Fruit fly (Drosophila melanogaster) whole organism, embryonic: ENCODE measurements around the gene CG6126.

Experiments used
- ATbp ChIP-seq: fragments of 200-800 bp; sonication (Bioruptor generic); optimal IDR thresholded peaks from 2 replicates; lab custom pipeline; 2017; ENCODE audit warnings: missing biosample characterization, mild to moderate bottlenecking, missing genetic modification characterization, missing genetic modification reagents
- CG11560 ChIP-seq: fragments of 200-800 bp; sonication (Bioruptor generic); IDR thresholded peaks from 3 replicates; pipeline ENCODE4 v1.3.6; 2022; ENCODE audit warnings: missing biosample characterization, missing genetic modification characterization
- CG11696 ChIP-seq: fragments of 200-800 bp; sonication (Bioruptor generic); IDR thresholded peaks from 2 replicates; pipeline ENCODE4 v1.3.6; 2022; ENCODE audit warnings: missing biosample characterization, missing genetic modification characterization
- CG11723 ChIP-seq: fragments of 200-800 bp; sonication (Bioruptor generic); optimal IDR thresholded peaks from 2 replicates; lab custom pipeline; 2017; ENCODE audit warnings: missing biosample characterization, mild to moderate bottlenecking, missing genetic modification characterization
- CG12104 ChIP-seq: fragments of 200-800 bp; sonication (Bioruptor generic); optimal IDR thresholded peaks from 3 replicates; lab custom pipeline; 2016; ENCODE audit warnings: missing biosample characterization, missing genetic modification characterization
- CG12155 ChIP-seq: fragments of 200-800 bp; sonication (Bioruptor generic); optimal IDR thresholded peaks from 3 replicates; lab custom pipeline; 2016; ENCODE audit warnings: missing biosample characterization, missing genetic modification characterization
- CG12299 ChIP-seq: fragments of 200-800 bp; sonication (Bioruptor generic); optimal IDR thresholded peaks from 2 replicates; lab custom pipeline; 2018; ENCODE audit warnings: missing biosample characterization, mild to moderate bottlenecking, missing genetic modification characterization
- CG13775 ChIP-seq: fragments of 200-800 bp; sonication (Bioruptor generic); optimal IDR thresholded peaks from 3 replicates; lab custom pipeline; 2017; ENCODE audit warnings: missing biosample characterization, mild to moderate bottlenecking, missing genetic modification characterization
- CG14710 ChIP-seq: fragments of 200-800 bp; sonication (Bioruptor generic); optimal IDR thresholded peaks from 3 replicates; lab custom pipeline; 2019; ENCODE audit warnings: missing biosample characterization, mild to moderate bottlenecking, missing genetic modification characterization, moderate library complexity
- CG1602 ChIP-seq: fragments of 200-800 bp; sonication (Bioruptor generic); optimal IDR thresholded peaks from 3 replicates; lab custom pipeline; 2016; ENCODE audit warnings: missing biosample characterization, missing genetic modification characterization
- CG16815 ChIP-seq: fragments of 200-800 bp; sonication (Bioruptor generic); optimal IDR thresholded peaks from 3 replicates; lab custom pipeline; 2017; ENCODE audit warnings: missing biosample characterization, mild to moderate bottlenecking, missing genetic modification characterization
- CG18599 ChIP-seq: fragments of 200-800 bp; sonication (Bioruptor generic); optimal IDR thresholded peaks from 3 replicates; lab custom pipeline; 2017; ENCODE audit warnings: missing biosample characterization, missing genetic modification characterization, mild to moderate bottlenecking, moderate library complexity, missing genetic modification reagents
- CG18764 ChIP-seq: fragments of 200-800 bp; sonication (Bioruptor generic); optimal IDR thresholded peaks from 3 replicates; lab custom pipeline; 2016; ENCODE audit warnings: missing biosample characterization, missing genetic modification characterization
- CG34224 ChIP-seq: fragments of 200-800 bp; sonication (Bioruptor generic); IDR thresholded peaks from 3 replicates; pipeline ENCODE4 v1.3.6; 2022; ENCODE audit warnings: missing biosample characterization, missing genetic modification characterization; ENCODE audit not compliant: partially characterized antibody
- CG4360 ChIP-seq: fragments of 200-800 bp; sonication (Bioruptor generic); IDR thresholded peaks from 2 replicates; pipeline ENCODE4 v1.3.6; 2022; ENCODE audit warnings: missing biosample characterization, missing genetic modification characterization
- CG4424 ChIP-seq: fragments of 200-800 bp; sonication (Bioruptor generic); optimal IDR thresholded peaks from 3 replicates; lab custom pipeline; 2016; ENCODE audit warnings: missing biosample characterization, missing genetic modification characterization
- CG6254 ChIP-seq: fragments of 200-800 bp; sonication (Bioruptor generic); optimal IDR thresholded peaks from 3 replicates; lab custom pipeline; 2017; ENCODE audit warnings: mild to moderate bottlenecking, missing biosample characterization, missing genetic modification reagents, missing genetic modification characterization
- CG6272 ChIP-seq: fragments of 200-800 bp; sonication (Bioruptor generic); IDR thresholded peaks from 2 replicates; pipeline ENCODE4 v1.3.6; 2022; ENCODE audit warnings: missing biosample characterization, missing genetic modification characterization
- CG6683 ChIP-seq: fragments of 200-800 bp; sonication (Bioruptor generic); optimal IDR thresholded peaks from 2 replicates; lab custom pipeline; 2017; ENCODE audit warnings: missing biosample characterization, mild to moderate bottlenecking, missing genetic modification characterization, missing genetic modification reagents
- CG8944 ChIP-seq: fragments of 200-800 bp; sonication (Bioruptor generic); optimal IDR thresholded peaks from 3 replicates; lab custom pipeline; 2016; ENCODE audit warnings: missing biosample characterization, missing genetic modification characterization
- CHES-1-like ChIP-seq: fragments of 200-800 bp; sonication (Bioruptor generic); optimal IDR thresholded peaks from 2 replicates; lab custom pipeline; 2016; ENCODE audit warnings: missing biosample characterization, missing genetic modification characterization
- D19B ChIP-seq: fragments of 200-800 bp; sonication (Bioruptor generic); optimal IDR thresholded peaks from 2 replicates; lab custom pipeline; 2017; ENCODE audit warnings: missing biosample characterization, mild to moderate bottlenecking, missing genetic modification characterization
- Drgx ChIP-seq: fragments of 200-800 bp; sonication (Bioruptor generic); IDR thresholded peaks from 2 replicates; pipeline ENCODE4 v1.3.6; 2022; ENCODE audit warnings: missing biosample characterization, missing genetic modification characterization
- ERR ChIP-seq: fragments of 200-800 bp; sonication (Bioruptor generic); optimal IDR thresholded peaks from 2 replicates; lab custom pipeline; 2016; ENCODE audit warnings: missing biosample characterization, missing genetic modification characterization
- HHEX ChIP-seq: fragments of 200-800 bp; sonication (Bioruptor generic); optimal IDR thresholded peaks from 3 replicates; lab custom pipeline; 2017; ENCODE audit warnings: missing biosample characterization, mild to moderate bottlenecking, missing genetic modification characterization, missing genetic modification reagents
- HLH3B ChIP-seq: fragments of 200-800 bp; sonication (Bioruptor generic); IDR thresholded peaks from 2 replicates; pipeline ENCODE4 v1.3.6; 2022; ENCODE audit warnings: missing biosample characterization, missing genetic modification characterization
- HmgD ChIP-seq: fragments of 200-800 bp; sonication (Bioruptor generic); optimal IDR thresholded peaks from 3 replicates; lab custom pipeline; 2016; ENCODE audit warnings: missing biosample characterization, missing genetic modification characterization
- HmgZ ChIP-seq: fragments of 200-800 bp; sonication (Bioruptor generic); optimal IDR thresholded peaks from 2 replicates; lab custom pipeline; 2018; ENCODE audit warnings: missing biosample characterization, mild to moderate bottlenecking, missing genetic modification characterization
- Meics ChIP-seq: fragments of 200-800 bp; sonication (Bioruptor generic); optimal IDR thresholded peaks from 2 replicates; lab custom pipeline; 2017; ENCODE audit warnings: missing biosample characterization, mild to moderate bottlenecking, missing genetic modification characterization
- NFAT ChIP-seq: fragments of 200-800 bp; sonication (Bioruptor generic); IDR thresholded peaks from 2 replicates; pipeline ENCODE4 v1.3.6; 2022; ENCODE audit warnings: missing biosample characterization, missing genetic modification characterization
- PHDP ChIP-seq: fragments of 200-800 bp; sonication (Bioruptor generic); optimal IDR thresholded peaks from 3 replicates; lab custom pipeline; 2018; ENCODE audit warnings: missing biosample characterization, mild to moderate bottlenecking, missing genetic modification characterization, moderate library complexity
- ara ChIP-seq: fragments of 200-800 bp; sonication (Bioruptor generic); IDR thresholded peaks from 2 replicates; pipeline ENCODE4 v1.3.6; 2022; ENCODE audit warnings: missing biosample characterization, missing genetic modification characterization
- bbx ChIP-seq: fragments of 200-800 bp; sonication (Bioruptor generic); IDR thresholded peaks from 2 replicates; pipeline ENCODE4 v1.3.6; 2022; ENCODE audit warnings: missing biosample characterization, missing genetic modification characterization; ENCODE audit not compliant: partially characterized antibody
- caup ChIP-seq: fragments of 200-800 bp; sonication (Bioruptor generic); optimal IDR thresholded peaks from 3 replicates; lab custom pipeline; 2017; ENCODE audit warnings: missing biosample characterization, mild to moderate bottlenecking, missing genetic modification characterization, moderate library complexity; ENCODE audit not compliant: severe bottlenecking
- chif ChIP-seq, 2 experiments: fragments of 200-800 bp; sonication (Bioruptor generic); optimal IDR thresholded peaks; 3 replicates each; lab custom pipeline; 2016; ENCODE audit warnings: missing biosample characterization in 2 of 2, missing genetic modification characterization in 2 of 2
- dimm ChIP-seq: fragments of 200-800 bp; sonication (Bioruptor generic); IDR thresholded peaks from 2 replicates; pipeline ENCODE4 v1.3.6; 2022; ENCODE audit warnings: missing biosample characterization, missing genetic modification characterization
- ind ChIP-seq: fragments of 200-800 bp; sonication (Bioruptor generic); optimal IDR thresholded peaks from 3 replicates; lab custom pipeline; 2016; ENCODE audit warnings: missing biosample characterization, missing genetic modification characterization
- inv ChIP-seq: fragments of 200-800 bp; sonication (Bioruptor generic); IDR thresholded peaks from 2 replicates; pipeline ENCODE4 v1.3.6; 2022; ENCODE audit warnings: missing biosample characterization, missing genetic modification characterization; ENCODE audit not compliant: partially characterized antibody
- otp ChIP-seq: fragments of 200-800 bp; sonication (Bioruptor generic); IDR thresholded peaks from 3 replicates; pipeline ENCODE4, ENCODE4 v1.3.6; 2022; ENCODE audit warnings: missing biosample characterization, missing genetic modification characterization
- p53 ChIP-seq: fragments of 200-800 bp; sonication (Bioruptor generic); optimal IDR thresholded peaks from 2 replicates; lab custom pipeline; 2016; ENCODE audit warnings: missing biosample characterization, missing genetic modification characterization
- pan ChIP-seq, 4 experiments: fragments of >200 bp in 3 of 4; fragments of 200-800 bp in 1 of 4; sonication (Bioruptor generic) in 1 of 4; optimal IDR thresholded peaks in 3 of 4; IDR thresholded peaks in 1 of 4; 2 replicates each; pipeline versions ENCODE4 v1.3.6 to Lab custom; 2017 to 2022; ENCODE audit warnings: missing biosample characterization in 2 of 4, missing genetic modification characterization in 2 of 4, mixed read lengths in 1 of 4
- pnt ChIP-seq: fragments of 200-800 bp; sonication (Bioruptor generic); optimal IDR thresholded peaks from 3 replicates; lab custom pipeline; 2016; ENCODE audit warnings: missing biosample characterization, missing genetic modification characterization
- ro ChIP-seq: fragments of 200-800 bp; sonication (Bioruptor generic); IDR thresholded peaks from 2 replicates; pipeline ENCODE4 v1.3.6; 2022; ENCODE audit warnings: missing biosample characterization, missing genetic modification characterization
- slp2 ChIP-seq: fragments of 200-800 bp; sonication (Bioruptor generic); optimal IDR thresholded peaks from 2 replicates; lab custom pipeline; 2016; ENCODE audit warnings: missing biosample characterization, missing genetic modification characterization
- sob ChIP-seq: fragments of 200-800 bp; sonication (Bioruptor generic); IDR thresholded peaks from 2 replicates; pipeline ENCODE4 v1.3.6; 2022; ENCODE audit warnings: missing biosample characterization, missing genetic modification characterization
- stwl ChIP-seq: fragments of 200-800 bp; sonication (Bioruptor generic); optimal IDR thresholded peaks from 3 replicates; lab custom pipeline; 2018; ENCODE audit warnings: missing biosample characterization, mild to moderate bottlenecking, missing genetic modification characterization, moderate library complexity
- tll ChIP-seq, 2 experiments: fragments of 200-800 bp in 1 of 2; fragments of >200 bp in 1 of 2; sonication (Bioruptor generic) in 1 of 2; optimal IDR thresholded peaks; 2 replicates each; lab custom pipeline; 2017 to 2019; ENCODE audit warnings: missing biosample characterization in 2 of 2, missing genetic modification characterization in 2 of 2, mild to moderate bottlenecking in 1 of 2, moderate library complexity in 1 of 2
- zfh1 ChIP-seq: fragments of 200-800 bp; sonication (Bioruptor generic); IDR thresholded peaks from 3 replicates; pipeline ENCODE4 v1.3.6; 2022; ENCODE audit warnings: missing biosample characterization, missing genetic modification characterization

Gene CG6126

DNA sequence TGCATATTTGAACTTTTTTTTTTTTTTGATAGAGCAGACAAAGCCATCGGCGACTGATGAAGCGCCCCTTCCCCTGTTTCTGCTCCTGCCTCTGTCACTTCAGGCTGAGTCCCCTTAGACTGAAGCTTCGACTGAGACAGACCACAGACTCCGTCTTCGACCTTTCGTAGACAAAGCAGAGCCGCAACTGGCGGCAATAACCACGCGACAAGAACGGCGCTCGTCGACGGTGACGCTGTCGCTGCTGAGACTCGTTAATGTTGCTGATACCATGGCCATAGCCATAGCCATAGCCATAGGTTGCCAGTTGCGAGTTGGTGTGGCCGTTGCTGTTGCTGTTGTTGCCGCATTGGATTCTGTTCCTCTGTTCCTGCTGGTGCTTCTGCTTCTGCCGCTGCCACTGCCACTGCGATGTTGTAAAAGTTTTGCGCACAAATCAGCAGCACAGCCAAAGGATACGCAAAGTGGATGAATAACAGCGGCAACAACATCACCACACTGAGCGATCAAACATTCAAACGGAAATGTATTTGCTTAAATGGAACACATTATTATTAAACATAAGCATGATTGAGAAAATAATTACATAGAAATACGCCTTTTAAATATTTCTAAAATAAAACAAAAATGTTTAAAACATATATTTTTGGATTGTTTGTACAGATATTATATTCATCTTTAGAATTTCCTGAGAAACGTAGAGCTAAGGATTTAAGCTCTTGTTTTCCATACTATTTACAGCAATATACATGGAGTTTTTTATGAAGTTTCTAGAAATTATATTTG lies 20.6 kb upstream of the CG6126 start (continued):
- TF ChIP-seq pnt (GFP tag; lab: Kevin White, UChicago) (no peak), slp2 (no peak), dimm (GFP tag; lab: Robert Waterston, UW) (no peak), CG12104 (GFP tag; lab: Kevin White, UChicago) (no peak), ara (GFP tag; lab: Robert Waterston, UW) (no peak), tll (GFP tag; optimal IDR thresholded peaks at IDR 0.05; lab: Kevin White, UChicago) (no peak), CG18764 (no peak), chif (GFP tag; optimal IDR thresholded peaks at IDR 0.05; lab: Kevin White, UChicago) (no peak), bbx (GFP tag; lab: Robert Waterston, UW) (peak; percentile 50), CG11560 (tag; lab: Robert Waterston, UW) (no peak), CG12155 (GFP tag; lab: Kevin White, UChicago) (peak; percentile 34), HmgD (GFP tag; lab: Kevin White, UChicago) (no peak), otp (GFP tag; lab: Robert Waterston, UW) (peak; percentile 56; the same call in 1 of the 3 replicates), HLH3B (GFP tag; lab: Robert Waterston, UW) (0 out of 2 replicates have a peak, but pooled peaks have one; percentile 16), ATbp (GFP tag; lab: Kevin White, UChicago) (no peak), ind (no peak), caup (GFP tag; lab: Kevin White, UChicago) (no peak), sob (GFP tag; lab: Robert Waterston, UW) (no peak), CG18599 (GFP tag; lab: Kevin White, UChicago) (peak; percentile 59), HHEX (GFP tag; lab: Kevin White, UChicago) (no peak), CG12299 (no peak), CG16815 (GFP tag; lab: Kevin White, UChicago) (peak; percentile 1), CG4360 (GFP tag; lab: Robert Waterston, UW) (peak; percentile 57; the same call in 1 of the 2 replicates), p53 (GFP tag; lab: Kevin White, UChicago) (no peak), ro (GFP tag; lab: Robert Waterston, UW) (no peak), CG6683 (GFP tag; lab: Kevin White, UChicago) (no peak), CG14710 (tag; lab: Kevin White, UChicago) (no peak), CG34224 (GFP tag; lab: Robert Waterston, UW) (no peak), PHDP (tag; lab: Kevin White, UChicago) (peak; percentile 30), stwl (tag; lab: Kevin White, UChicago) (no peak), inv (no peak), pan (optimal IDR thresholded peaks at IDR 0.05; lab: Kevin White, UChicago) (no peak), pan (GFP tag; optimal IDR thresholded peaks at IDR 0.05 in 1 of 2, IDR thresholded peaks at IDR 0.05 in 1 of 2) (no peak), D19B (GFP tag; lab: Kevin White, UChicago) (no peak), NFAT (GFP tag; lab: Robert Waterston, UW) (peak; percentile 38; the same call in 1 of the 2 replicates), CG11723 (GFP tag; lab: Kevin White, UChicago) (no peak), ERR (peak; percentile 6), zfh1 (GFP tag; lab: Robert Waterston, UW) (peak; percentile 58; the same call in 2 of the 3 replicates), CG6254 (no peak), CG11696 (GFP tag; lab: Robert Waterston, UW) (no peak), Meics (GFP tag; lab: Kevin White, UChicago) (peak; percentile 71), CG13775 (GFP tag; lab: Kevin White, UChicago) (peak; percentile 20), CG8944 (GFP tag; lab: Kevin White, UChicago) (no peak), CG1602 (GFP tag; lab: Kevin White, UChicago) (peak; percentile 13), HmgZ (tag; lab: Kevin White, UChicago) (no peak), Drgx (GFP tag; lab: Robert Waterston, UW) (no peak; the same call in 1 of the 2 replicates), CG4424 (GFP tag; lab: Kevin White, UChicago) (peak; percentile 39), CG6272 (no peak), CHES-1-like (GFP tag; lab: Kevin White, UChicago) (no peak)
